Fruit fly (Drosophila melanogaster) whole organism, embryonic: ENCODE data around the gene sesB.

Experiments
- Bteb2 ChIP-seq: fragments of 200-800 bp; sonication (Bioruptor generic); optimal IDR thresholded peaks from 2 replicates; lab custom pipeline; 2016; ENCODE audit warnings: missing biosample characterization, missing genetic modification characterization
- CG10431 ChIP-seq: fragments of 200-800 bp; sonication (Bioruptor generic); optimal IDR thresholded peaks from 3 replicates; lab custom pipeline; 2018; ENCODE audit warnings: missing biosample characterization, mild to moderate bottlenecking, missing genetic modification characterization
- CG10543 ChIP-seq: fragments of 200-800 bp; sonication (Bioruptor generic); optimal IDR thresholded peaks from 3 replicates; lab custom pipeline; 2017; ENCODE audit warnings: missing biosample characterization, mild to moderate bottlenecking, missing genetic modification characterization, moderate library complexity
- CG11456 ChIP-seq: fragments of 200-800 bp; sonication (Bioruptor generic); IDR thresholded peaks from 3 replicates; pipeline ENCODE4 v1.3.6; 2022; ENCODE audit warnings: missing biosample characterization, missing genetic modification characterization
- CG12071 ChIP-seq: fragments of 200-800 bp; sonication (Bioruptor generic); optimal IDR thresholded peaks from 3 replicates; lab custom pipeline; 2018; ENCODE audit warnings: missing biosample characterization, mild to moderate bottlenecking, missing genetic modification characterization
- CG13894 ChIP-seq: fragments of 200-800 bp; sonication (Bioruptor generic); optimal IDR thresholded peaks from 3 replicates; lab custom pipeline; 2018; ENCODE audit warnings: missing biosample characterization, mild to moderate bottlenecking, missing genetic modification characterization, moderate library complexity
- CG14965 ChIP-seq: fragments of 200-800 bp; sonication (Bioruptor generic); optimal IDR thresholded peaks from 2 replicates; lab custom pipeline; 2016; ENCODE audit warnings: missing biosample characterization, missing genetic modification characterization, borderline replicate concordance
- CG16815 ChIP-seq: fragments of 200-800 bp; sonication (Bioruptor generic); optimal IDR thresholded peaks from 3 replicates; lab custom pipeline; 2017; ENCODE audit warnings: missing biosample characterization, mild to moderate bottlenecking, missing genetic modification characterization
- CG30431 ChIP-seq: fragments of 200-800 bp; sonication (Bioruptor generic); optimal IDR thresholded peaks from 2 replicates; lab custom pipeline; 2017; ENCODE audit warnings: missing biosample characterization, missing genetic modification characterization
- CG3065 ChIP-seq: fragments of 200-800 bp; sonication (Bioruptor generic); optimal IDR thresholded peaks from 2 replicates; lab custom pipeline; 2016; ENCODE audit warnings: missing biosample characterization, missing genetic modification characterization
- CG31365 ChIP-seq: fragments of 200-800 bp; sonication (Bioruptor generic); optimal IDR thresholded peaks from 2 replicates; lab custom pipeline; 2018; ENCODE audit warnings: missing biosample characterization, mild to moderate bottlenecking, missing genetic modification characterization
- CG34376 ChIP-seq: fragments of 200-800 bp; sonication (Bioruptor generic); optimal IDR thresholded peaks from 2 replicates; lab custom pipeline; 2018; ENCODE audit warnings: missing biosample characterization, mild to moderate bottlenecking, missing genetic modification characterization
- CG3995 ChIP-seq: fragments of 200-800 bp; sonication (Bioruptor generic); optimal IDR thresholded peaks from 3 replicates; lab custom pipeline; 2016; ENCODE audit warnings: missing biosample characterization, missing genetic modification characterization
- CG6175 ChIP-seq: fragments of 200-800 bp; sonication (Bioruptor generic); IDR thresholded peaks from 3 replicates; pipeline ENCODE4 v1.3.6; 2022; ENCODE audit warnings: missing biosample characterization, missing genetic modification characterization
- CG6689 ChIP-seq: fragments of 200-800 bp; sonication (Bioruptor generic); IDR thresholded peaks from 2 replicates; pipeline ENCODE4 v1.3.6; 2022; ENCODE audit warnings: missing biosample characterization, missing genetic modification characterization
- CG6854 ChIP-seq: fragments of 200-800 bp; sonication (Bioruptor generic); optimal IDR thresholded peaks from 3 replicates; lab custom pipeline; 2017; ENCODE audit warnings: missing biosample characterization, mild to moderate bottlenecking, missing genetic modification characterization
- CG7357 ChIP-seq: fragments of 200-800 bp; sonication (Bioruptor generic); IDR thresholded peaks from 3 replicates; pipeline ENCODE4 v1.3.6; 2022; ENCODE audit warnings: missing biosample characterization, missing genetic modification characterization
- CG7786 ChIP-seq: fragments of 200-800 bp; sonication (Bioruptor generic); optimal IDR thresholded peaks from 2 replicates; lab custom pipeline; 2016; ENCODE audit warnings: missing biosample characterization, missing genetic modification characterization
- CG7928 ChIP-seq: fragments of 200-800 bp; sonication (Bioruptor generic); optimal IDR thresholded peaks from 2 replicates; lab custom pipeline; 2017; ENCODE audit warnings: missing biosample characterization, mild to moderate bottlenecking, missing genetic modification characterization
- Camta ChIP-seq: fragments of 200-800 bp; sonication (Bioruptor generic); optimal IDR thresholded peaks from 2 replicates; lab custom pipeline; 2016; ENCODE audit warnings: missing biosample characterization, missing genetic modification characterization
- CrebB ChIP-seq: fragments of 200-800 bp; sonication (Bioruptor generic); optimal IDR thresholded peaks from 3 replicates; lab custom pipeline; 2018; ENCODE audit warnings: missing biosample characterization, mild to moderate bottlenecking, missing genetic modification characterization
- Dll ChIP-seq: fragments of 200-800 bp; sonication (Bioruptor generic); IDR thresholded peaks from 4 replicates; pipeline ENCODE4 v1.3.6; 2022; ENCODE audit warnings: missing biosample characterization, missing genetic modification characterization; ENCODE audit not compliant: partially characterized antibody
- Ets97D ChIP-seq: fragments of 200-800 bp; sonication (Bioruptor generic); optimal IDR thresholded peaks from 3 replicates; lab custom pipeline; 2016; ENCODE audit warnings: missing biosample characterization, missing genetic modification characterization
- Fer3 ChIP-seq: fragments of 200-800 bp; sonication (Bioruptor generic); optimal IDR thresholded peaks from 2 replicates; lab custom pipeline; 2018; ENCODE audit warnings: missing biosample characterization, mild to moderate bottlenecking, missing genetic modification characterization, moderate library complexity
- H15 ChIP-seq: fragments of 200-800 bp; sonication (Bioruptor generic); IDR thresholded peaks from 3 replicates; pipeline ENCODE4 v1.3.6; 2022; ENCODE audit warnings: missing biosample characterization, missing genetic modification characterization
- HHEX ChIP-seq: fragments of 200-800 bp; sonication (Bioruptor generic); optimal IDR thresholded peaks from 3 replicates; lab custom pipeline; 2017; ENCODE audit warnings: missing biosample characterization, mild to moderate bottlenecking, missing genetic modification characterization, missing genetic modification reagents
- HLH3B ChIP-seq: fragments of 200-800 bp; sonication (Bioruptor generic); IDR thresholded peaks from 2 replicates; pipeline ENCODE4 v1.3.6; 2022; ENCODE audit warnings: missing biosample characterization, missing genetic modification characterization
- Hr78 ChIP-seq, 2 experiments: fragments of 200-800 bp in 1 of 2; fragments of >200 bp in 1 of 2; sonication (Bioruptor generic) in 1 of 2; optimal IDR thresholded peaks; 2 replicates each; lab custom pipeline; 2017 to 2019; ENCODE audit warnings: missing biosample characterization in 2 of 2, missing genetic modification characterization in 2 of 2, mild to moderate bottlenecking in 1 of 2, moderate library complexity in 1 of 2
- Myb ChIP-seq: fragments of 200-800 bp; sonication (Bioruptor generic); optimal IDR thresholded peaks from 2 replicates; lab custom pipeline; 2016; ENCODE audit warnings: missing biosample characterization, missing genetic modification characterization
- Oaz ChIP-seq: fragments of 200-800 bp; sonication (Bioruptor generic); IDR thresholded peaks from 2 replicates; pipeline ENCODE4 v1.3.6; 2022; ENCODE audit warnings: missing biosample characterization, missing genetic modification characterization
- YL-1 ChIP-seq: fragments of 200-800 bp; sonication (Bioruptor generic); optimal IDR thresholded peaks from 3 replicates; lab custom pipeline; 2017; ENCODE audit warnings: missing biosample characterization, mild to moderate bottlenecking, missing genetic modification characterization
- amos ChIP-seq: fragments of 200-800 bp; sonication (Bioruptor generic); IDR thresholded peaks from 2 replicates; pipeline ENCODE4 v1.3.6; 2022; ENCODE audit warnings: missing biosample characterization, missing genetic modification characterization; ENCODE audit not compliant: partially characterized antibody
- ash1 ChIP-seq: fragments of 200-800 bp; sonication (Bioruptor generic); optimal IDR thresholded peaks from 2 replicates; lab custom pipeline; 2018; ENCODE audit warnings: missing biosample characterization, mild to moderate bottlenecking, missing genetic modification characterization
- crp ChIP-seq, 2 experiments: fragments of 200-800 bp; sonication (Bioruptor generic); optimal IDR thresholded peaks; 2 replicates in 1 of 2; 3 replicates in 1 of 2; lab custom pipeline; 2017; ENCODE audit warnings: missing biosample characterization in 2 of 2, missing genetic modification characterization in 2 of 2, mild to moderate bottlenecking in 1 of 2, moderate library complexity in 1 of 2
- da ChIP-seq: fragments of 200-800 bp; sonication (Bioruptor generic); optimal IDR thresholded peaks from 2 replicates; lab custom pipeline; 2016; ENCODE audit warnings: missing biosample characterization, missing genetic modification characterization
- exex ChIP-seq: fragments of 200-800 bp; sonication (Bioruptor generic); optimal IDR thresholded peaks from 4 replicates; lab custom pipeline; 2018; ENCODE audit warnings: missing biosample characterization, mild to moderate bottlenecking, missing genetic modification characterization, moderate library complexity
- fd64A ChIP-seq: fragments of 200-800 bp; sonication (Bioruptor generic); optimal IDR thresholded peaks from 3 replicates; lab custom pipeline; 2018; ENCODE audit warnings: missing biosample characterization, mild to moderate bottlenecking, missing genetic modification characterization
- gce ChIP-seq: fragments of 200-800 bp; sonication (Bioruptor generic); IDR thresholded peaks from 3 replicates; pipeline ENCODE4 v1.3.6; 2022; ENCODE audit warnings: missing biosample characterization, missing genetic modification characterization
- kah ChIP-seq: fragments of 200-800 bp; sonication (Bioruptor generic); optimal IDR thresholded peaks from 2 replicates; lab custom pipeline; 2018; ENCODE audit warnings: missing biosample characterization, mild to moderate bottlenecking, missing genetic modification characterization
- lilli ChIP-seq: fragments of 200-800 bp; sonication (Bioruptor generic); optimal IDR thresholded peaks from 3 replicates; lab custom pipeline; 2016; ENCODE audit warnings: missing biosample characterization, missing genetic modification characterization
- mld ChIP-seq: fragments of 200-800 bp; sonication (Bioruptor generic); IDR thresholded peaks from 3 replicates; pipeline ENCODE4 v1.3.6; 2022; ENCODE audit warnings: missing biosample characterization, missing genetic modification characterization; ENCODE audit not compliant: partially characterized antibody
- nau ChIP-seq: fragments of 200-800 bp; sonication (Bioruptor generic); optimal IDR thresholded peaks from 3 replicates; lab custom pipeline; 2017; ENCODE audit warnings: missing biosample characterization, mild to moderate bottlenecking, missing genetic modification characterization, missing genetic modification reagents
- odd ChIP-seq: fragments of 200-800 bp; sonication (Bioruptor generic); optimal IDR thresholded peaks from 2 replicates; lab custom pipeline; 2017; ENCODE audit warnings: missing biosample characterization, mild to moderate bottlenecking, missing genetic modification characterization
- salm ChIP-seq: fragments of 200-800 bp; sonication (Bioruptor generic); optimal IDR thresholded peaks from 2 replicates; lab custom pipeline; 2018; ENCODE audit warnings: missing biosample characterization, mild to moderate bottlenecking, missing genetic modification characterization
- scrt ChIP-seq: fragments of 200-800 bp; sonication (Bioruptor generic); optimal IDR thresholded peaks from 2 replicates; lab custom pipeline; 2018; ENCODE audit warnings: missing biosample characterization, mild to moderate bottlenecking, missing genetic modification characterization, moderate library complexity
- sr ChIP-seq: fragments of 200-800 bp; sonication (Bioruptor generic); IDR thresholded peaks from 3 replicates; pipeline ENCODE4 v1.3.6; 2022; ENCODE audit warnings: missing biosample characterization, missing genetic modification characterization
- toy ChIP-seq: fragments of 200-800 bp; sonication (Bioruptor generic); IDR thresholded peaks from 2 replicates; pipeline ENCODE4 v1.3.6; 2022; ENCODE audit warnings: missing biosample characterization, missing genetic modification characterization
- usp ChIP-seq: fragments of >200 bp; optimal IDR thresholded peaks from 2 replicates; lab custom pipeline; 2017; ENCODE audit warnings: missing biosample characterization, missing genetic modification characterization
- wor ChIP-seq: fragments of 200-800 bp; sonication (Bioruptor generic); IDR thresholded peaks from 2 replicates; pipeline ENCODE4 v1.3.6; 2022; ENCODE audit warnings: missing biosample characterization, missing genetic modification characterization
- zf30C ChIP-seq: fragments of 200-800 bp; sonication (Bioruptor generic); optimal IDR thresholded peaks from 3 replicates; lab custom pipeline; 2018; ENCODE audit warnings: missing biosample characterization, mild to moderate bottlenecking, missing genetic modification characterization

Gene sesB

DNA sequence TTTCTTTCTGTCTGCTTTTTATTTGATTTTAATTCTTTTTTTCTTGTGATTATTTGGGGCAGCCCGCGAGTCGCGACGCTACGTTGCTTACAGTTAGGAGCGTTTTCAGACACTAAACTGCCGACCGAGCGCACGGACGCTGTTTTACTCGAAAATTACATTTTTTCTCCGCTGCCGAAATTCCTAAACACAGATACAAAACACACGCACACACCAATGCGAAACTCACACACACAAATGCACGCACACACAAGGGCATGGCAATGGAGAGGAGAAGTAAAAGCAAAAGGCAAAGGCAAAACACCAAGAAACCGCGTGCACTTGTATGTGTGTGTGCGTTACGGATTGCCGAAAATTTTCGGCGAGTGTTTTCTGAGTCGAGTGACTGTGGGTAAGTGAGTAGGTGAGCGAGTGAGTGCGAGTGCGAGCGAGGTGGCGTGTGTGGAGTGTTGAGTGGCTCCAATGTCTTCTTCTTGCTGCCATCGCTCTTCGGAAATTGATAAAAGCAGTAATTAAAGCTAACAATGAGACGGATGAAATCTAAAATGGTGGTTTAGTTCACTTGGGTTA is 28.8 kb upstream of the sesB start (continued):
- TF ChIP-seq fd64A (GFP tag; lab: Kevin White, UChicago) (no peak), toy (no peak), CG10543 (GFP tag; lab: Kevin White, UChicago) (peak; percentile 49), gce (GFP tag; lab: Robert Waterston, UW) (0 out of 3 replicates have a peak, but pooled peaks have one; percentile 6), Bteb2 (GFP tag; lab: Kevin White, UChicago) (no peak), CG14965 (GFP tag; lab: Kevin White, UChicago) (no peak), ash1 (GFP tag; lab: Kevin White, UChicago) (peak; percentile 20), wor (GFP tag; lab: Robert Waterston, UW) (no peak), CG3065 (GFP tag; lab: Kevin White, UChicago) (no peak), CG10431 (GFP tag; lab: Kevin White, UChicago) (no peak), crp (GFP tag; optimal IDR thresholded peaks at IDR 0.05; lab: Kevin White, UChicago) (no peak), Dll (GFP tag; lab: Robert Waterston, UW) (0 out of 4 replicates have a peak, but pooled peaks have one; percentile 39), sr (GFP tag; lab: Robert Waterston, UW) (no peak), CG16815 (no peak), CG11456 (no peak), CG13894 (tag; lab: Kevin White, UChicago) (peak; percentile 27), lilli (GFP tag; lab: Kevin White, UChicago) (no peak), CrebB (tag; lab: Kevin White, UChicago) (no peak), nau (GFP tag; lab: Kevin White, UChicago) (no peak), CG7357 (GFP tag; lab: Robert Waterston, UW) (no peak), exex (peak; percentile 47), CG30431 (GFP tag; lab: Kevin White, UChicago) (no peak), H15 (GFP tag; lab: Robert Waterston, UW) (no peak), CG3995 (GFP tag; lab: Kevin White, UChicago) (no peak), CG12071 (GFP tag; lab: Kevin White, UChicago) (no peak), Myb (no peak), YL-1 (GFP tag; lab: Kevin White, UChicago) (no peak), odd (GFP tag; lab: Kevin White, UChicago) (no peak), CG6689 (GFP tag; lab: Robert Waterston, UW) (no peak), HHEX (no peak), CG31365 (no peak), Oaz (GFP tag; lab: Robert Waterston, UW) (no peak), CG7786 (GFP tag; lab: Kevin White, UChicago) (no peak), scrt (no peak), salm (no peak), kah (GFP tag; lab: Kevin White, UChicago) (peak; percentile 15), Camta (GFP tag; lab: Kevin White, UChicago) (no peak), amos (GFP tag; lab: Robert Waterston, UW) (peak; percentile 52; the same call in 1 of the 2 replicates), zf30C (GFP tag; lab: Kevin White, UChicago) (peak; percentile 82), Fer3 (tag; lab: Kevin White, UChicago) (no peak), da (GFP tag; lab: Kevin White, UChicago) (no peak), CG7928 (GFP tag; lab: Kevin White, UChicago) (no peak), Ets97D (no peak), mld (GFP tag; lab: Robert Waterston, UW) (no peak), CG34376 (GFP tag; lab: Kevin White, UChicago) (peak; percentile 62), CG6175 (GFP tag; lab: Robert Waterston, UW) (0 out of 3 replicates have a peak, but pooled peaks have one; percentile 46), Hr78 (GFP tag; optimal IDR thresholded peaks at IDR 0.05; lab: Kevin White, UChicago) (no peak), usp (no peak), HLH3B (GFP tag; lab: Robert Waterston, UW) (no peak), CG6854 (GFP tag; lab: Kevin White, UChicago) (no peak)
